Worm (Caenorhabditis elegans) whole organism, L1 larva: ENCODE results near the gene cyp-13A12.

Source experiments
- alr-1 ChIP-seq: fragments of 200-800 bp; sonication (Bioruptor generic); optimal IDR thresholded peaks from 2 replicates; lab custom pipeline; 2018; ENCODE audit warnings: borderline replicate concordance, mild to moderate bottlenecking, missing genetic modification characterization, missing compliant biosample characterization
- blmp-1 ChIP-seq: fragments of 150-350 bp; optimal IDR thresholded peaks from 2 replicates; lab custom pipeline; 2014; ENCODE audit warnings: missing biosample characterization, missing genetic modification characterization
- ceh-8 ChIP-seq: fragments of 200-800 bp; sonication (Bioruptor generic); optimal IDR thresholded peaks from 2 replicates; lab custom pipeline; 2018; ENCODE audit warnings: mild to moderate bottlenecking, missing genetic modification characterization, moderate library complexity, missing compliant biosample characterization
- ceh-82 ChIP-seq, 3 experiments: fragments of 150-350 bp in 1 of 3; sonication (generic microtip) in 2 of 3; optimal IDR thresholded peaks; 2 replicates each; lab custom pipeline; 2014 to 2017; ENCODE audit warnings: missing biosample characterization in 3 of 3, missing genetic modification characterization in 3 of 3
- dpl-1 ChIP-seq, 3 experiments: fragments of 150-350 bp in 2 of 3; sonication (generic microtip) in 1 of 3; optimal IDR thresholded peaks; 2 replicates each; lab custom pipeline; 2014 to 2017; ENCODE audit warnings: missing biosample characterization in 3 of 3, missing genetic modification characterization in 3 of 3, missing genetic modification reagents in 3 of 3
- efl-1 ChIP-seq, 4 experiments: fragments of 150-350 bp; optimal IDR thresholded peaks in 3 of 4; peaks in 1 of 4; 1 replicate in 1 of 4; 2 replicates in 3 of 4; lab custom pipeline; 2014; ENCODE audit warnings: missing biosample characterization in 2 of 4, missing genetic modification characterization in 2 of 4, missing genetic modification reagents in 2 of 4
- ets-5 ChIP-seq: fragments of 200-800 bp; sonication (Bioruptor generic); IDR thresholded peaks from 2 replicates; pipeline ENCODE4 v1.3.6; 2022; ENCODE audit warnings: missing genetic modification characterization, missing compliant biosample characterization
- fkh-8 ChIP-seq: sonication (generic microtip); optimal IDR thresholded peaks from 2 replicates; lab custom pipeline; 2016; ENCODE audit warnings: mild to moderate bottlenecking, missing genetic modification characterization, missing compliant biosample characterization
- fos-1 ChIP-seq: fragments of 150-350 bp; optimal IDR thresholded peaks from 2 replicates; lab custom pipeline; 2014; ENCODE audit warnings: missing biosample characterization, missing genetic modification characterization
- hlh-4 ChIP-seq: sonication (generic microtip); optimal IDR thresholded peaks from 2 replicates; lab custom pipeline; 2016; ENCODE audit warnings: mild to moderate bottlenecking, missing genetic modification characterization, missing compliant biosample characterization
- hpl-2 ChIP-seq: fragments of 150-350 bp; optimal IDR thresholded peaks from 2 replicates; lab custom pipeline; 2014; ENCODE audit warnings: missing biosample characterization, missing genetic modification reagents, missing genetic modification characterization
- isw-1 ChIP-seq: fragments of 200-800 bp; sonication (Bioruptor generic); IDR thresholded peaks from 2 replicates; pipeline ENCODE4 v1.3.6; 2022; ENCODE audit warnings: missing genetic modification characterization, missing compliant biosample characterization
- jun-1 ChIP-seq: fragments of 150-350 bp; optimal IDR thresholded peaks from 2 replicates; lab custom pipeline; 2014; ENCODE audit warnings: missing biosample characterization, missing genetic modification reagents, missing genetic modification characterization
- lin-35 ChIP-seq, 2 experiments: fragments of 150-350 bp; optimal IDR thresholded peaks; 2 replicates each; lab custom pipeline; 2014; ENCODE audit warnings: missing biosample characterization in 2 of 2, missing genetic modification characterization in 2 of 2, missing genetic modification reagents in 2 of 2
- lsy-2 ChIP-seq, 2 experiments: fragments of 150-350 bp; optimal IDR thresholded peaks; 2 replicates each; lab custom pipeline; 2014; ENCODE audit warnings: missing biosample characterization in 2 of 2, missing genetic modification characterization in 2 of 2
- mab-9 ChIP-seq: fragments of 200-800 bp; sonication (Bioruptor generic); IDR thresholded peaks from 2 replicates; pipeline ENCODE4 v1.3.6; 2022; ENCODE audit warnings: missing genetic modification reagents, missing genetic modification characterization, missing compliant biosample characterization
- mdl-1 ChIP-seq, 2 experiments: fragments of 150-350 bp; optimal IDR thresholded peaks; 2 replicates each; lab custom pipeline; 2014 to 2017; ENCODE audit warnings: missing biosample characterization in 2 of 2, missing genetic modification characterization in 2 of 2, inconsistent platforms in 1 of 2
- mep-1 ChIP-seq: fragments of 150-350 bp; optimal IDR thresholded peaks from 2 replicates; lab custom pipeline; 2014; ENCODE audit warnings: missing biosample characterization, missing genetic modification characterization
- nhr-20 ChIP-seq: sonication (generic microtip); optimal IDR thresholded peaks from 2 replicates; lab custom pipeline; 2016; ENCODE audit warnings: mild to moderate bottlenecking, missing genetic modification characterization, missing compliant biosample characterization
- nhr-47 ChIP-seq: sonication (generic microtip); optimal IDR thresholded peaks from 2 replicates; lab custom pipeline; 2016; ENCODE audit warnings: mild to moderate bottlenecking, missing genetic modification characterization, moderate library complexity, missing compliant biosample characterization
- nhr-76 ChIP-seq: sonication (generic microtip); optimal IDR thresholded peaks from 2 replicates; lab custom pipeline; 2017; ENCODE audit warnings: missing biosample characterization, missing genetic modification characterization
- nhr-77 ChIP-seq: fragments of 150-350 bp; optimal IDR thresholded peaks from 2 replicates; lab custom pipeline; 2014; ENCODE audit warnings: missing biosample characterization, missing genetic modification characterization
- nhr-85 ChIP-seq: sonication (generic microtip); peaks from one replicate; lab custom pipeline; 2016; ENCODE audit warnings: missing genetic modification characterization, inconsistent platforms, missing compliant biosample characterization
- pax-3 ChIP-seq: fragments of 200-800 bp; sonication (Bioruptor generic); optimal IDR thresholded peaks from 2 replicates; lab custom pipeline; 2018; ENCODE audit warnings: mild to moderate bottlenecking, missing genetic modification characterization, moderate library complexity, missing compliant biosample characterization
- skn-1 ChIP-seq: fragments of 150-350 bp; optimal IDR thresholded peaks from 2 replicates; lab custom pipeline; 2014; ENCODE audit warnings: missing biosample characterization, missing genetic modification characterization
- snpc-4 ChIP-seq: fragments of 150-350 bp; optimal IDR thresholded peaks from 2 replicates; lab custom pipeline; 2014; ENCODE audit warnings: missing biosample characterization, missing genetic modification characterization
- snu-23 ChIP-seq: sonication (generic microtip); optimal IDR thresholded peaks from 2 replicates; lab custom pipeline; 2016; ENCODE audit warnings: missing genetic modification characterization, missing compliant biosample characterization
- sox-4 ChIP-seq: sonication (generic microtip); optimal IDR thresholded peaks from 2 replicates; lab custom pipeline; 2016; ENCODE audit warnings: missing genetic modification characterization, missing compliant biosample characterization
- swsn-7 ChIP-seq: sonication (generic microtip); optimal IDR thresholded peaks from 2 replicates; lab custom pipeline; 2016; ENCODE audit warnings: missing genetic modification characterization, missing compliant biosample characterization
- tbx-2 ChIP-seq: sonication (generic microtip); optimal IDR thresholded peaks from 2 replicates; lab custom pipeline; 2016; ENCODE audit warnings: missing genetic modification characterization, missing compliant biosample characterization
- unc-30 ChIP-seq: sonication (generic microtip); optimal IDR thresholded peaks from 2 replicates; lab custom pipeline; 2017; ENCODE audit warnings: missing biosample characterization, missing genetic modification characterization
- unc-62 ChIP-seq: fragments of 150-350 bp; optimal IDR thresholded peaks from 2 replicates; lab custom pipeline; 2014; ENCODE audit warnings: missing biosample characterization, missing genetic modification reagents, missing genetic modification characterization
- ztf-4 ChIP-seq: fragments of 150-350 bp; optimal IDR thresholded peaks from 2 replicates; lab custom pipeline; 2014; ENCODE audit warnings: missing biosample characterization, missing genetic modification characterization

cyp-13A12 gene

ce11 chrIII:12993607-12994006 lies 30.7 kb upstream of the cyp-13A12 start, which contains the start of gene col-97:
TSS of gene col-97 (minus strand) at chrIII:12993707.
- TF ChIP-seq unc-62: no peak
- no peak for TF ChIP-seq efl-1 (optimal IDR thresholded peaks at IDR 0.05; lab: Kevin White, UChicago)
- TF ChIP-seq efl-1 (GFP tag; optimal IDR thresholded peaks at IDR 0.05 in 1 of 2; lab: Kevin White, UChicago): peak in 1 of 2 experiments; percentile 49

ce11 chrIII:12998252-12998651 lies 26.1 kb upstream of the cyp-13A12 start:
- TF ChIP-seq unc-30 (tag; lab: Kevin White, UChicago): no peak
- TF ChIP-seq efl-1 (optimal IDR thresholded peaks at IDR 0.05; lab: Kevin White, UChicago): no peak
- TF ChIP-seq efl-1 (GFP tag; optimal IDR thresholded peaks at IDR 0.05 in 1 of 2; lab: Kevin White, UChicago): peak in 1 of 2 experiments; percentile 26
- no peak for TF ChIP-seq nhr-85 (tag; lab: Kevin White, UChicago)

ce11 chrIII:13000457-13000856 lies 23.9 kb upstream of the cyp-13A12 start, which contains the start of gene ZK1010.8:
TSS of gene ZK1010.8 (minus strand) at chrIII:13000670.
- TF ChIP-seq mab-9: no peak
- no peak for TF ChIP-seq lsy-2 (tag; optimal IDR thresholded peaks at IDR 0.05; lab: Kevin White, UChicago)
- no peak for TF ChIP-seq nhr-77 (tag; lab: Kevin White, UChicago)
- no peak for TF ChIP-seq pax-3 (tag; lab: Kevin White, UChicago)
- no peak for TF ChIP-seq nhr-85 (tag; lab: Kevin White, UChicago)
- TF ChIP-seq alr-1: no peak
- no peak for TF ChIP-seq ceh-82 (tag; optimal IDR thresholded peaks at IDR 0.05; lab: Kevin White, UChicago)
- no peak for TF ChIP-seq hpl-2
- no peak for TF ChIP-seq nhr-76 (tag; lab: Kevin White, UChicago)
- TF ChIP-seq nhr-47 (tag; lab: Kevin White, UChicago): no peak

- TF ChIP-seq fos-1 (peak; percentile 18), ceh-82 (tag; optimal IDR thresholded peaks at IDR 0.05; lab: Kevin White, UChicago) (peak in 2 of 3 experiments; percentile 55 to 67), efl-1 (optimal IDR thresholded peaks at IDR 0.05; lab: Kevin White, UChicago) (peak; percentile 62 to 78), efl-1 (GFP tag; optimal IDR thresholded peaks at IDR 0.05 in 1 of 2; lab: Kevin White, UChicago) (peak; percentile 40 to 70), ztf-4 (tag; lab: Kevin White, UChicago) (no peak), nhr-85 (tag; lab: Kevin White, UChicago) (peak; percentile 75), jun-1 (tag; lab: Kevin White, UChicago) (peak; percentile 49), swsn-7 (tag; lab: Kevin White, UChicago) (peak; percentile 30), isw-1 (GFP tag; lab: Robert Waterston, UW) (peak; percentile 18), nhr-77 (tag; lab: Kevin White, UChicago) (peak; percentile 13), hlh-4 (tag; lab: Kevin White, UChicago) (no peak), snu-23 (GFP tag; lab: Kevin White, UChicago) (peak; percentile 36), lin-35 (GFP tag; optimal IDR thresholded peaks at IDR 0.05; lab: Kevin White, UChicago) (peak; percentile 47 to 59), tbx-2 (tag; lab: Kevin White, UChicago) (peak; percentile 23), snpc-4 (peak; percentile 4), ceh-8 (GFP tag; lab: Kevin White, UChicago) (no peak), mdl-1 (tag; optimal IDR thresholded peaks at IDR 0.05; lab: Kevin White, UChicago) (peak in 1 of 2 experiments; percentile 39), skn-1 (peak; percentile 48), lsy-2 (tag; optimal IDR thresholded peaks at IDR 0.05; lab: Kevin White, UChicago) (peak in 1 of 2 experiments; percentile 77), dpl-1 (GFP tag; optimal IDR thresholded peaks at IDR 0.05; lab: Kevin White, UChicago) (peak in 2 of 3 experiments; percentile 15 to 45), sox-4 (tag; lab: Kevin White, UChicago) (no peak), fkh-8 (peak; percentile 19), blmp-1 (tag; lab: Kevin White, UChicago) (peak; percentile 47), nhr-20 (no peak), mep-1 (peak; percentile 36), nhr-47 (tag; lab: Kevin White, UChicago) (peak; percentile 38), alr-1 (no peak)
These were observed 22.2 kb upstream of the cyp-13A12 start, which contains the start of gene ZK1010.10 for ce11 chrIII:13002098-13002497. TSS of gene ZK1010.10 (plus strand) at chrIII:13002383.

ce11 chrIII:13004316-13004715 lies 20.0 kb upstream of the cyp-13A12 start:
- TF ChIP-seq ets-5 (GFP tag; lab: Robert Waterston, UW) (no peak), sox-4 (tag; lab: Kevin White, UChicago) (no peak)
- TF ChIP-seq, all 84 proteins: peak for 0
